Fruit fly (Drosophila melanogaster): ENCODE measurements around the gene CG5973.

dm6 chr2L:7387813-7388558 is 49.3 kb upstream of the CG5973 start, which contains the start of the genes CG5149 and gudu:
- TF ChIP-seq psq (GFP tag; optimal IDR thresholded peaks at IDR 0.05) (no peak), lola (GFP tag; optimal IDR thresholded peaks at IDR 0.05) (no peak), CrebA (GFP tag; optimal IDR thresholded peaks at IDR 0.05; ENCODE audit: borderline replicate concordance) (no peak), h (GFP tag; optimal IDR thresholded peaks at IDR 0.05) (peak; percentile 1)
